Worm (Caenorhabditis elegans): ENCODE data around the gene K08H2.4.

- TF ChIP-seq aly-2 (tag; optimal IDR thresholded peaks at IDR 0.05) (no peak), fkh-2 (tag; optimal IDR thresholded peaks at IDR 0.05) (no peak), nhr-28 (tag; optimal IDR thresholded peaks at IDR 0.05) (no peak), ztf-11 (tag; optimal IDR thresholded peaks at IDR 0.05) (no peak), jun-1 (tag; optimal IDR thresholded peaks at IDR 0.05) (no peak), egl-27 (tag; optimal IDR thresholded peaks at IDR 0.05) (no peak), nhr-237 (tag; optimal IDR thresholded peaks at IDR 0.05) (no peak), nhr-11 (tag; optimal IDR thresholded peaks at IDR 0.05) (no peak), zag-1 (tag; optimal IDR thresholded peaks at IDR 0.05) (no peak), fos-1 (tag; optimal IDR thresholded peaks at IDR 0.05) (no peak), skn-1 (tag; optimal IDR thresholded peaks at IDR 0.05) (no peak), pha-4 (tag; optimal IDR thresholded peaks at IDR 0.05) (no peak), snpc-4 (tag; optimal IDR thresholded peaks at IDR 0.05) (no peak)
These were observed 28.9 kb downstream of the K08H2.4 start, which contains the start of gene cyp-14A1 for ce11 chrX:13267230-13267629.

Data from whole organism, L3 larva.